Fruit fly (Drosophila melanogaster) whole organism, larva: ENCODE data around the gene CG7133.

ENCODE experiments used
- noc ChIP-seq: fragments of 200-800 bp; sonication (Bioruptor generic); optimal IDR thresholded peaks from 3 replicates; lab custom pipeline; 2019; ENCODE audit warnings: missing biosample characterization, mild to moderate bottlenecking, missing genetic modification characterization, moderate library complexity

CG7133 gene

dm6 chr3L:22074347-22074971, at the start of gene CG7133:
Gene CG7133 (minus strand): TSS chr3L:22074523.
- no peak for TF ChIP-seq noc (tag; lab: Kevin White, UChicago)

- no peak for TF ChIP-seq noc (tag; lab: Kevin White, UChicago)
These were observed 38.9 kb upstream of the CG7133 start for dm6 chr3L:22113186-22113585.

dm6 chr3L:22109903-22110302, 35.6 kb upstream of the CG7133 start:
- TF ChIP-seq noc (tag; lab: Kevin White, UChicago) = no peak

dm6 chr3L:22106704-22107103, 32.4 kb upstream of the CG7133 start:
- TF ChIP-seq noc (tag; lab: Kevin White, UChicago) = no peak

dm6 chr3L:22094308-22094866, 20.1 kb upstream of the CG7133 start:
- TF ChIP-seq noc (tag; lab: Kevin White, UChicago) = no peak

dm6 chr3L:22091339-22091738, 17.0 kb upstream of the CG7133 start:
- no peak for TF ChIP-seq noc (tag; lab: Kevin White, UChicago)

- no peak for TF ChIP-seq noc (tag; lab: Kevin White, UChicago)
These were observed 8.9 kb upstream of the CG7133 start for dm6 chr3L:22083131-22083648.

dm6 chr3L:22082420-22082819, 8.1 kb upstream of the CG7133 start, which contains the start of gene msopa:
Gene msopa (plus strand): TSS chr3L:22082720.
- no peak for TF ChIP-seq noc (tag; lab: Kevin White, UChicago)

- TF ChIP-seq noc (tag; lab: Kevin White, UChicago) = no peak
These were observed 5.7 kb upstream of the CG7133 start, which contains the start of gene Sfp79B for dm6 chr3L:22080022-22080421. Gene Sfp79B (plus strand): TSS chr3L:22080322.

dm6 chr3L:22078063-22078462, 3.7 kb upstream of the CG7133 start:
- TF ChIP-seq noc (tag; lab: Kevin White, UChicago) = peak; percentile 2

- TF ChIP-seq noc (tag; lab: Kevin White, UChicago) = peak; percentile 59
These were observed 1.5 kb upstream of the CG7133 start, which contains the start of the genes CG7130 and RpLP0 for dm6 chr3L:22075706-22076398. Gene CG7130 (minus strand): TSS chr3L:22075756. Gene RpLP0 (plus strand): TSS chr3L:22075867.

- TF ChIP-seq noc (tag; lab: Kevin White, UChicago) = no peak
These were observed 1.5 kb downstream of the CG7133 start for dm6 chr3L:22072824-22073223.

- TF ChIP-seq noc (tag; lab: Kevin White, UChicago) = no peak
These were observed 2.5 kb downstream of the CG7133 start, which contains the start of gene CG7139 for dm6 chr3L:22071687-22072394. Gene CG7139 (minus strand): TSS chr3L:22071848.

- no peak for TF ChIP-seq noc (tag; lab: Kevin White, UChicago)
These were observed 3.8 kb downstream of the CG7133 start for dm6 chr3L:22070506-22070905.

dm6 chr3L:22065694-22066093, 8.6 kb downstream of the CG7133 start, which contains the start of gene CG14561:
Gene CG14561 (plus strand): TSS chr3L:22065907.
- no peak for TF ChIP-seq noc (tag; lab: Kevin White, UChicago)
